Worm (Caenorhabditis elegans) whole organism, late embryonic: ENCODE measurements around the gene T23E7.2.

Experiments used
- F13H6.1 ChIP-seq: sonication (generic microtip); optimal IDR thresholded peaks from 2 replicates; lab custom pipeline; 2016; ENCODE audit warnings: missing genetic modification characterization, missing compliant biosample characterization
- ama-1 ChIP-seq: fragments of 150-350 bp; optimal IDR thresholded peaks from 2 replicates; lab custom pipeline; 2014
- ceh-18 ChIP-seq: sonication (generic microtip); optimal IDR thresholded peaks from 2 replicates; lab custom pipeline; 2016; ENCODE audit warnings: missing genetic modification characterization, missing compliant biosample characterization
- ceh-31 ChIP-seq: sonication (generic microtip); optimal IDR thresholded peaks from 2 replicates; lab custom pipeline; 2016; ENCODE audit warnings: missing genetic modification characterization, missing compliant biosample characterization

ce11 chrX:17662146-17662545 is 8.7 kb upstream of the T23E7.2 start, which contains the start of gene nlp-6:
- TF ChIP-seq ceh-31 (tag; lab: Kevin White, UChicago) (no peak), F13H6.1 (tag; lab: Kevin White, UChicago) (no peak), ceh-18 (no peak), ama-1 (lab: Kevin White, UChicago) (no peak)
